Worm (Caenorhabditis elegans) whole organism, L3 larva: ENCODE data around the gene col-91.

ENCODE experiments used
- aly-2 ChIP-seq: fragments of 150-350 bp; optimal IDR thresholded peaks from 2 replicates; lab custom pipeline; 2014; ENCODE audit warnings: missing biosample characterization, missing genetic modification characterization
- ama-1 ChIP-seq: fragments of 150-350 bp; optimal IDR thresholded peaks from 2 replicates; lab custom pipeline; 2018
- ceh-82 ChIP-seq: fragments of 150-350 bp; optimal IDR thresholded peaks from 2 replicates; lab custom pipeline; 2014; ENCODE audit warnings: missing biosample characterization, missing genetic modification characterization
- daf-12 ChIP-seq: fragments of 150-350 bp; optimal IDR thresholded peaks from 2 replicates; lab custom pipeline; 2014; ENCODE audit warnings: missing biosample characterization, missing genetic modification reagents, missing genetic modification characterization
- elt-3 ChIP-seq, 3 experiments: fragments of 150-350 bp in 1 of 3; sonication (generic microtip) in 2 of 3; optimal IDR thresholded peaks; 2 replicates in 2 of 3; 4 replicates in 1 of 3; lab custom pipeline; 2014 to 2017; ENCODE audit warnings: missing biosample characterization in 3 of 3, missing genetic modification characterization in 3 of 3
- fkh-10 ChIP-seq: sonication (generic microtip); optimal IDR thresholded peaks from 2 replicates; lab custom pipeline; 2017; ENCODE audit warnings: missing biosample characterization, missing genetic modification reagents, missing genetic modification characterization
- fos-1 ChIP-seq: fragments of 150-350 bp; optimal IDR thresholded peaks from 2 replicates; lab custom pipeline; 2014; ENCODE audit warnings: missing biosample characterization, missing genetic modification characterization
- nhr-76 ChIP-seq: fragments of 150-350 bp; sonication (generic microtip); optimal IDR thresholded peaks from 5 replicates; lab custom pipeline; 2014; ENCODE audit warnings: missing biosample characterization, missing genetic modification characterization
- pha-4 ChIP-seq: fragments of 150-350 bp; optimal IDR thresholded peaks from 2 replicates; lab custom pipeline; 2014; ENCODE audit warnings: missing biosample characterization, missing genetic modification reagents, missing genetic modification characterization
- pqm-1 ChIP-seq: fragments of 150-350 bp; optimal IDR thresholded peaks from 2 replicates; lab custom pipeline; 2017; ENCODE audit warnings: missing biosample characterization, missing genetic modification characterization, inconsistent platforms
- sea-2 ChIP-seq: fragments of 150-350 bp; sonication (generic microtip); optimal IDR thresholded peaks from 4 replicates; lab custom pipeline; 2014; ENCODE audit warnings: missing biosample characterization, missing genetic modification reagents, missing genetic modification characterization
- skn-1 ChIP-seq: fragments of 150-350 bp; optimal IDR thresholded peaks from 2 replicates; lab custom pipeline; 2014; ENCODE audit warnings: missing biosample characterization, missing genetic modification characterization

DNA sequence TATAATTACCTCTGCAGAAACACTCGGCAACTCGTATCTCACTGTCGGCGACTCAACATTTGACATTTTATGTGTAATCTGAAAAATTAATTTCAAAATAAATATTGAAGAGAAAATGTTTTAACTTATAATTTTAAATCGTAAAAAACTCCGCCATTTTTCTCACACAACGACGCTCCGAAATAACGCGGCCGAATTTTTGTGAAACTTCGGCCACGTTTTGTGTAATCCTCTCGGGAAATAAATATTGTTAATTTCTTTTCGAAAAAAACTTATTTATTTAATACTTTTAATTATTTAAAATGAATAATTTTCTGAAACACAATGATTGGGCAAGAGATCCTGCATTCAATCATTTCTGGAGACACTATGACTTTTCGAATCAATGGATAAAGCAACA is 43.9 kb upstream of the col-91 start, which contains the start of the genes F10E9.7 and F10E9.5:
- no peak for TF ChIP-seq sea-2 (GFP tag; lab: Kevin White, UChicago)
- peak; percentile 96 for TF ChIP-seq pha-4 (tag; lab: Kevin White, UChicago)
- peak; percentile 27 for TF ChIP-seq pqm-1 (tag; lab: Kevin White, UChicago)
- peak; percentile 30 for TF ChIP-seq fkh-10 (GFP tag; lab: Kevin White, UChicago)
- no peak for TF ChIP-seq ama-1 (lab: Kevin White, UChicago)
- no peak for TF ChIP-seq elt-3 (tag; optimal IDR thresholded peaks at IDR 0.05; lab: Kevin White, UChicago)
- peak; percentile 58 for TF ChIP-seq ceh-82
- peak; percentile 58 for TF ChIP-seq skn-1 (tag; lab: Kevin White, UChicago)
- no peak for TF ChIP-seq aly-2 (tag; lab: Kevin White, UChicago)
- no peak for TF ChIP-seq daf-12 (tag; lab: Kevin White, UChicago)
- TF ChIP-seq fos-1 (tag; lab: Kevin White, UChicago), result no peak
- TF ChIP-seq nhr-76 (tag; lab: Kevin White, UChicago), result no peak
